Worm (Caenorhabditis elegans): ENCODE results near the gene txt-18.
A peak's percentile ranks its signal among the peaks of the same experiment; 100 is the strongest.

DNA sequence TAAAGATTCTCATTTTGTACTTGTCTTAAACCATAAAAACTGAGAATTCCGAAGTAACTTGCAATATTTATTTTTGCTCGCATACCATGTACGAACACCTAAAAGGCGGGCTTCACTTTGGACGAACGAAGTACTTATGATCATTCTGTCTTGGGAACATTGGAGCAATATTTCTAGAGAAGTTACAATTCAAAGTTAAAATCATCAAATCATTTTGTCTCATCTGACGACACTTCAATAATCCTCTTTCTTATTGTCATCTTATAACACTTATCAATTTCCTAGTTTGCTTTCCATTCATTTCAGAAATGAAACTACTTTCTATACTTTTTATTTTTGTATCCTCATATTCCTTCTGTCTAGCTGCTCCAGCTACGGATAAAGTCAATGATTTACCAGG is 22.8 kb downstream of the txt-18 start, which contains the start of gene ctsa-4.1:
- TF ChIP-seq T07F8.4 (tag; optimal IDR thresholded peaks at IDR 0.05) (no peak), B0261.1 (tag; optimal IDR thresholded peaks at IDR 0.05) (no peak), F10E7.11 (tag; optimal IDR thresholded peaks at IDR 0.05) (no peak), D2030.7 (GFP tag; IDR thresholded peaks at IDR 0.05) (peak; percentile 7; the same call in 1 of the 2 replicates), ztf-18 (tag; optimal IDR thresholded peaks at IDR 0.05) (no peak), zim-3 (tag; optimal IDR thresholded peaks at IDR 0.05) (no peak), Y67H2A.10 (GFP tag; conservative IDR thresholded peaks at IDR 0.05) (no peak), rcor-1 (GFP tag; IDR thresholded peaks at IDR 0.05) (no peak), C17E4.6 (GFP tag; IDR thresholded peaks at IDR 0.05) (no peak), sea-2 (GFP tag; IDR thresholded peaks at IDR 0.05) (no peak), tbx-9 (tag; optimal IDR thresholded peaks at IDR 0.05; ENCODE audit: borderline replicate concordance) (no peak), unc-62 (GFP tag; optimal IDR thresholded peaks at IDR 0.05) (no peak), F57A8.1 (GFP tag; optimal IDR thresholded peaks at IDR 0.05) (no peak)
